Fruit fly (Drosophila melanogaster) whole organism, prepupa: ENCODE results near the gene Phs.

ENCODE experiments used
- Blimp-1 ChIP-seq: fragments of 200-800 bp; sonication (Bioruptor generic); optimal IDR thresholded peaks from 3 replicates; lab custom pipeline; 2017; ENCODE audit warnings: missing biosample characterization, missing genetic modification characterization, mild to moderate bottlenecking, moderate library complexity, missing genetic modification reagents
- CG10631 ChIP-seq: fragments of 200-800 bp; sonication (Bioruptor generic); optimal IDR thresholded peaks from 2 replicates; lab custom pipeline; 2016; ENCODE audit warnings: missing biosample characterization, missing genetic modification characterization
- CG11294 ChIP-seq: fragments of 200-800 bp; sonication (Bioruptor generic); IDR thresholded peaks from 2 replicates; pipeline ENCODE4 v1.3.6; 2022; ENCODE audit warnings: missing biosample characterization, missing genetic modification characterization
- CG11902 ChIP-seq: fragments of 200-800 bp; sonication (Bioruptor generic); optimal IDR thresholded peaks from 3 replicates; lab custom pipeline; 2016; ENCODE audit warnings: missing biosample characterization, missing genetic modification characterization
- CG15336 ChIP-seq: fragments of 200-800 bp; sonication (Bioruptor generic); IDR thresholded peaks from 2 replicates; pipeline ENCODE4 v1.3.6; 2022; ENCODE audit warnings: missing biosample characterization, missing genetic modification characterization
- CG16779 ChIP-seq: fragments of 200-800 bp; sonication (Bioruptor generic); optimal IDR thresholded peaks from 3 replicates; lab custom pipeline; 2017; ENCODE audit warnings: missing biosample characterization, mild to moderate bottlenecking, missing genetic modification characterization
- CG3032 ChIP-seq: fragments of 200-800 bp; optimal IDR thresholded peaks from 2 replicates; lab custom pipeline; 2019; ENCODE audit warnings: missing biosample characterization, mild to moderate bottlenecking, missing genetic modification characterization, moderate library complexity
- CG31627 ChIP-seq: fragments of 200-800 bp; sonication (Bioruptor generic); optimal IDR thresholded peaks from 3 replicates; lab custom pipeline; 2016; ENCODE audit warnings: missing biosample characterization, missing genetic modification characterization
- CG3919 ChIP-seq: fragments of 200-800 bp; sonication (Bioruptor generic); optimal IDR thresholded peaks from 3 replicates; lab custom pipeline; 2016; ENCODE audit warnings: missing biosample characterization, missing genetic modification characterization
- CG4318 ChIP-seq: fragments of 200-800 bp; sonication (Bioruptor generic); optimal IDR thresholded peaks from 3 replicates; lab custom pipeline; 2017; ENCODE audit warnings: missing biosample characterization, mild to moderate bottlenecking, missing genetic modification characterization
- CG6276 ChIP-seq: fragments of 200-800 bp; sonication (Bioruptor generic); optimal IDR thresholded peaks from 2 replicates; lab custom pipeline; 2017; ENCODE audit warnings: missing biosample characterization, mild to moderate bottlenecking, missing genetic modification characterization
- CG6792 ChIP-seq: fragments of 200-800 bp; sonication (Bioruptor generic); optimal IDR thresholded peaks from 3 replicates; lab custom pipeline; 2016; ENCODE audit warnings: missing biosample characterization, missing genetic modification characterization
- CG6808 ChIP-seq: fragments of 200-800 bp; sonication (Bioruptor generic); optimal IDR thresholded peaks from 3 replicates; lab custom pipeline; 2017; ENCODE audit warnings: missing biosample characterization, missing genetic modification characterization, mild to moderate bottlenecking, moderate library complexity, missing genetic modification reagents
- CG8119 ChIP-seq: fragments of 200-800 bp; sonication (Bioruptor generic); IDR thresholded peaks from 3 replicates; pipeline ENCODE4 v1.3.6; 2022; ENCODE audit warnings: missing biosample characterization, missing genetic modification characterization
- CG8319 ChIP-seq: fragments of 200-800 bp; sonication (Bioruptor generic); optimal IDR thresholded peaks from 3 replicates; lab custom pipeline; 2016; ENCODE audit warnings: missing biosample characterization, missing genetic modification characterization
- CG9139 ChIP-seq: fragments of 200-800 bp; sonication (Bioruptor generic); optimal IDR thresholded peaks from 3 replicates; lab custom pipeline; 2017; ENCODE audit warnings: missing biosample characterization, mild to moderate bottlenecking, missing genetic modification characterization
- Eip78C ChIP-seq: fragments of 200-800 bp; sonication (Bioruptor generic); peaks from one replicate; lab custom pipeline; 2016; ENCODE audit warnings: missing biosample characterization, missing genetic modification characterization
- Ets21C ChIP-seq: fragments of 200-800 bp; sonication (Bioruptor generic); optimal IDR thresholded peaks from 3 replicates; lab custom pipeline; 2016; ENCODE audit warnings: missing biosample characterization, missing genetic modification characterization
- Ets96B ChIP-seq: fragments of 200-800 bp; optimal IDR thresholded peaks from 2 replicates; lab custom pipeline; 2019; ENCODE audit warnings: missing biosample characterization, mild to moderate bottlenecking, missing genetic modification characterization, moderate library complexity
- Gug ChIP-seq: fragments of 200-800 bp; sonication (Bioruptor generic); IDR thresholded peaks from 2 replicates; pipeline ENCODE4 v1.3.6; 2022; ENCODE audit warnings: missing biosample characterization, missing genetic modification characterization
- Hr38 ChIP-seq: sonication (Bioruptor generic); optimal IDR thresholded peaks from 2 replicates; lab custom pipeline; 2016; ENCODE audit warnings: missing biosample characterization, missing genetic modification characterization
- Hr39 ChIP-seq: fragments of 200-800 bp; sonication (Bioruptor generic); optimal IDR thresholded peaks from 2 replicates; lab custom pipeline; 2016; ENCODE audit warnings: missing biosample characterization, missing genetic modification characterization
- Lpt ChIP-seq: fragments of 200-800 bp; sonication (Bioruptor generic); optimal IDR thresholded peaks from 3 replicates; lab custom pipeline; 2016; ENCODE audit warnings: missing biosample characterization, missing genetic modification characterization
- OdsH ChIP-seq: fragments of 200-800 bp; sonication (Bioruptor generic); optimal IDR thresholded peaks from 3 replicates; lab custom pipeline; 2016; ENCODE audit warnings: missing biosample characterization, missing genetic modification characterization
- Smox ChIP-seq: fragments of 200-800 bp; sonication (Bioruptor generic); optimal IDR thresholded peaks from 3 replicates; lab custom pipeline; 2016; ENCODE audit warnings: missing biosample characterization, missing genetic modification characterization
- Sox102F ChIP-seq: fragments of 200-800 bp; sonication (Bioruptor generic); optimal IDR thresholded peaks from 2 replicates; lab custom pipeline; 2016; ENCODE audit warnings: missing biosample characterization, mild to moderate bottlenecking, missing genetic modification characterization
- Sox14 ChIP-seq: fragments of 200-800 bp; sonication (Bioruptor generic); optimal IDR thresholded peaks from 3 replicates; lab custom pipeline; 2016; ENCODE audit warnings: missing biosample characterization, missing genetic modification characterization
- Sox15 ChIP-seq: fragments of 200-800 bp; sonication (Bioruptor generic); optimal IDR thresholded peaks from 3 replicates; lab custom pipeline; 2016; ENCODE audit warnings: missing biosample characterization, missing genetic modification characterization
- cyc ChIP-seq: fragments of 200-800 bp; sonication (Bioruptor generic); optimal IDR thresholded peaks from 3 replicates; lab custom pipeline; 2016; ENCODE audit warnings: missing biosample characterization, missing genetic modification characterization
- dac ChIP-seq: fragments of 200-800 bp; sonication (Bioruptor generic); optimal IDR thresholded peaks from 2 replicates; lab custom pipeline; 2017; ENCODE audit warnings: missing biosample characterization, mild to moderate bottlenecking, missing genetic modification characterization
- eg ChIP-seq: fragments of 200-800 bp; sonication (Bioruptor generic); IDR thresholded peaks from 3 replicates; pipeline ENCODE4 v1.3.6; 2022; ENCODE audit warnings: missing biosample characterization, missing genetic modification characterization
- fd85E ChIP-seq: fragments of 200-800 bp; sonication (Bioruptor generic); optimal IDR thresholded peaks from 3 replicates; lab custom pipeline; 2016; ENCODE audit warnings: missing biosample characterization, missing genetic modification characterization
- fkh ChIP-seq: fragments of 200-800 bp; sonication (Bioruptor generic); optimal IDR thresholded peaks from 3 replicates; lab custom pipeline; 2017; ENCODE audit warnings: missing biosample characterization, mild to moderate bottlenecking, missing genetic modification characterization, moderate library complexity
- net ChIP-seq: fragments of 200-800 bp; sonication (Bioruptor generic); optimal IDR thresholded peaks from 3 replicates; lab custom pipeline; 2016; ENCODE audit warnings: missing biosample characterization, missing genetic modification characterization
- pdm3 ChIP-seq: fragments of 200-800 bp; sonication (Bioruptor generic); optimal IDR thresholded peaks from 3 replicates; lab custom pipeline; 2016; ENCODE audit warnings: missing biosample characterization, missing genetic modification characterization
- spab ChIP-seq: fragments of 200-800 bp; sonication (Bioruptor generic); optimal IDR thresholded peaks from 2 replicates; lab custom pipeline; 2017; ENCODE audit warnings: missing biosample characterization, mild to moderate bottlenecking, missing genetic modification characterization, missing genetic modification reagents
- ss ChIP-seq, 2 experiments: fragments of 200-800 bp; sonication (Bioruptor generic); optimal IDR thresholded peaks; 2 replicates in 1 of 2; 3 replicates in 1 of 2; lab custom pipeline; 2017 to 2018; ENCODE audit warnings: mild to moderate bottlenecking in 2 of 2, missing biosample characterization in 2 of 2, missing genetic modification characterization in 2 of 2, moderate library complexity in 1 of 2

The Phs gene

DNA sequence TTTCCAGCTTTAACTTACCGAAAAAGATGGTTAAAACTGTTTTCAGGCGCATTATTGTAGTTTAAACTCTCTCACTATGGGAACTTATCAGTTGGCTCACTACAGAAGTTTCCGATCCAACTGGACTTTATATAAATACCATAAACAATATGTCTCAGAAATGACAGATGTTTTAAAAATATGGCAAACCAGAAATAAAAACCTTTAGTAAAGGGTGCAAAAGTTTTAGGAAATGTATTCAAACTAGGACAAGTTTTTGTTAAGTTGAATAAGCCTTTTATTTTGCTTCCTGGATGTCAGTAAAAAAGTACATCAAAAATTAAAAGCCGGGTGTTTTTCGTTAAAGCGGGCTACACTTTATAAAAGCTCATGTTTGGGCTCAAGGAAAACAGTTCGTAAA, 29.9 kb downstream of the Phs start, which contains the start of the genes Eig71Ea and Eig71Eb:
TSS of gene Eig71Ea (minus strand) at position 101 of the 400 bp plus-strand sequence.
TSS of gene Eig71Eb (plus strand) at position 376 of the 400 bp plus-strand sequence.
- TF ChIP-seq CG8319 (GFP tag; lab: Kevin White, UChicago) (no peak), CG11294 (GFP tag; lab: Robert Waterston, UW) (no peak), Smox (GFP tag; lab: Kevin White, UChicago) (no peak), CG4318 (GFP tag; lab: Kevin White, UChicago) (no peak), Sox102F (no peak), CG3032 (no peak), CG6792 (GFP tag; lab: Kevin White, UChicago) (no peak), Ets96B (tag; lab: Kevin White, UChicago) (no peak), cyc (no peak), CG31627 (GFP tag; lab: Kevin White, UChicago) (no peak)
- TF ChIP-seq, all 60 proteins: peak for 0

DNA sequence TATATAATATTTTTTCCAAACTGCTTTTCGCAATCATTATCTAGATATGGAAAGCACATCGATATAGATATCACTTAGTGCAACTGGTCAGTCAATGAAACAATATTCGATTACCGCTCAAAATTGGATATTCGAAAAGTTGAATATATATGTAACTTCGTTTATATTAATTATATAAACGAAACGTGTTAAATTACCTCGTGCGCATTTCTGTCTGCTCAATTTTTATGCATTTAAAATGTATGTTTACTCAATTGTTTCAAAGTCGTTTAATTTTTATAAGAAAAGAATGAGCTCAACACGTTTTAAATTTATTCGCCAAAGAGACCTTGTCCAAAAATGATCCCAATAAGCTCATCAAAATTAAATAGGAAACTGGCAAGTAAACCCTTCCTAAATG, 30.9 kb downstream of the Phs start, which contains the start of gene CG43084:
TSS of gene CG43084 (plus strand) at position 301 of the 400 bp plus-strand sequence.
- TF ChIP-seq cyc (no peak), CG15336 (GFP tag; lab: Robert Waterston, UW) (no peak), Gug (no peak), ss (GFP tag; optimal IDR thresholded peaks at IDR 0.05; lab: Kevin White, UChicago) (no peak), CG11294 (GFP tag; lab: Robert Waterston, UW) (no peak), Lpt (GFP tag; lab: Kevin White, UChicago) (no peak), CG6792 (GFP tag; lab: Kevin White, UChicago) (no peak), OdsH (GFP tag; lab: Kevin White, UChicago) (no peak), pdm3 (no peak), Ets21C (GFP tag; lab: Kevin White, UChicago) (no peak), CG3919 (GFP tag; lab: Kevin White, UChicago) (no peak), CG6808 (GFP tag; lab: Kevin White, UChicago) (no peak), Eip78C (GFP tag; lab: Kevin White, UChicago) (no peak), dac (no peak)

DNA sequence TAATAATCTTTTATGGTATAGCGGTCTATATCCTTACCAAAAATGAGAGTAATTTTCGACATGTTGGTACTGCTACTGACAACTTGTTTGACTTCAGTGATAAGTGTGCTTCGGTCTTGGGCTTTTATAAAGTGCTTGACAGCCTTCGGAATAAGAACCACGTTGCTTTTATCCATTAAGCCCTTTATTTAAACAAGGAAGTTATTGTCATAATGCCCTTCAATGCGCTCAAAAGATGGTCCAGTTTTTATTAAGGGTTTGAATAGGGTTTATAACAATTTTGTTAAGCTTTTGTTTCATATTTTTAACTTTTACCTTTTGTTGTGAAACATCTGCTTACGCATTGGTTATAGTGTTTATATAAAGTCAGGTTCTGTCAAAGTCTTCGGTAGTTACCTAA, 32.5 kb downstream of the Phs start, which contains the start of the genes Eig71Ec and Eig71Ed:
TSS of gene Eig71Ec (minus strand) at position 101 of the 400 bp plus-strand sequence.
TSS of gene Eig71Ed (plus strand) at position 384 of the 400 bp plus-strand sequence.
- TF ChIP-seq Blimp-1 (GFP tag; lab: Kevin White, UChicago) (no peak), Sox15 (GFP tag; lab: Kevin White, UChicago) (no peak), Hr38 (no peak), Smox (GFP tag; lab: Kevin White, UChicago) (no peak), CG8119 (GFP tag; lab: Robert Waterston, UW) (no peak), CG11902 (GFP tag; lab: Kevin White, UChicago) (no peak), Hr39 (GFP tag; lab: Kevin White, UChicago) (no peak), fd85E (GFP tag; lab: Kevin White, UChicago) (no peak), CG3919 (GFP tag; lab: Kevin White, UChicago) (no peak), eg (GFP tag; lab: Robert Waterston, UW) (no peak)

DNA sequence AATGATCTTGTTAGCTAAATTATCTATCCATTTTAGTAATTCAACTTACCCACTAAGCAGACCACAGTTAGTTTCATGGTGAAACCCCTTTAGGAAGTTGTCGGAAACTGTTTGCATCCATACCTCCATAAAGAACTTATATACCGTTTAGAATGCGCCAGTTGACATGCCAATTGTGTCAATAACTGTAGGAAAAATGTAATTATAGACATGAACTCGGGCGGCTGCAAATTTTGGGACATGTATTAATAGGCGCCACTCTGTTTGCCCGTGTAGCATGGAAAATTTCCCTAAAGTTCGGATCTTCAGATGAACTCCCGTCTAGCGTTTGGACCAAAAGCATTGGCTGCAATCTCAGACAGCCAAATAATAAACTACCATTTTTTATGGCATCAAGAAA, 36.2 kb downstream of the Phs start, which contains the start of gene Eig71Ee:
TSS of gene Eig71Ee (minus strand) at position 101 of the 400 bp plus-strand sequence.
- TF ChIP-seq ss (GFP tag; optimal IDR thresholded peaks at IDR 0.05; lab: Kevin White, UChicago) (no peak), Sox14 (GFP tag; lab: Kevin White, UChicago) (no peak), spab (no peak), Sox15 (GFP tag; lab: Kevin White, UChicago) (no peak), net (GFP tag; lab: Kevin White, UChicago) (no peak), CG15336 (GFP tag; lab: Robert Waterston, UW) (no peak), CG9139 (GFP tag; lab: Kevin White, UChicago) (no peak), CG10631 (no peak), fkh (no peak), Ets21C (GFP tag; lab: Kevin White, UChicago) (no peak), CG16779 (tag; lab: Kevin White, UChicago) (no peak), Sox102F (no peak), fd85E (GFP tag; lab: Kevin White, UChicago) (no peak), CG6276 (GFP tag; lab: Kevin White, UChicago) (no peak)
- TF ChIP-seq, all 60 proteins: peak for 0
